Fruit fly (Drosophila melanogaster) Kc167 (cell line): ENCODE measurements around the gene CG15471.

Experiments
- Myc ChIP-seq: fragments of >200 bp; optimal IDR thresholded peaks from 2 replicates; lab custom pipeline; 2017; ENCODE audit warnings: missing external identifiers
- insv ChIP-seq: fragments of >200 bp; optimal IDR thresholded peaks from 3 replicates; lab custom pipeline; 2018; ENCODE audit warnings: missing external identifiers
- psq ChIP-seq: fragments of >200 bp; optimal IDR thresholded peaks from 2 replicates; lab custom pipeline; 2017; ENCODE audit warnings: missing external identifiers
- ttk ChIP-seq: sonication (Bioruptor generic); optimal IDR thresholded peaks from 2 replicates; lab custom pipeline; 2017; ENCODE audit warnings: missing external identifiers

dm6 chrX:4771488-4771887, 11.1 kb downstream of the CG15471 start, which contains the start of gene Klf15:
- TF ChIP-seq Myc (lab: Kevin White, UChicago): no peak
- TF ChIP-seq ttk (lab: Kevin White, UChicago): no peak
- TF ChIP-seq insv: no peak
- no peak for TF ChIP-seq psq (lab: Kevin White, UChicago)
